Worm (Caenorhabditis elegans): ENCODE results near the gene top-2.

The top-2 gene

DNA sequence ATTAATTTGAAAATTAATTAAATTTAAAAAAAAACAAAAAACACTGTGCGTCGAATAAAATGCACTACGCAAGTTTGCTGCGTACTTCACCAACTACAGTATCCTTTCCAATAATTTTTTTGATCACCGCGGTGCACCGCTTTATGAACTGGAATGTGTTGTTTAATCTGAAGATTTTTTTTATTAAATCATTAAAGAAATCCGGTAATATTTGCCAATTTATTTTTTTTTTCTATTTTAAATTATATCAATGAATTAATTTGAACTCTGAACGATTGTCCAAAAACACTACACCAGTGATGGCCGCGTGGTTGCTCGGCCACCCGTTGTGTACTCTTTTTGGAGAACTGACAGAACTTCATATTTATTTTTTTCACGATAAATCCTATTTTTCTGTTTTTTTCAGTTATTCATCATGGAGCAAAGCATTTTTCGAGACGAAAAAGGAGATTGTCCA, 14.3 kb upstream of the top-2 start, which contains the start of gene K12D12.5 (continued):
- TF ChIP-seq Y67H2A.10 (GFP tag; conservative IDR thresholded peaks at IDR 0.05): no peak
- TF ChIP-seq C17E4.6 (GFP tag; IDR thresholded peaks at IDR 0.05): no peak
- TF ChIP-seq lsy-27 (tag; optimal IDR thresholded peaks at IDR 0.05; ENCODE audit: borderline replicate concordance, insufficient read depth): no peak
- no peak for TF ChIP-seq F52B5.7 (tag; optimal IDR thresholded peaks at IDR 0.05)
- no peak for TF ChIP-seq hmg-1.2 (GFP tag; IDR thresholded peaks at IDR 0.05)
- TF ChIP-seq K11D2.4 (GFP tag; IDR thresholded peaks at IDR 0.05): no peak
- TF ChIP-seq hlh-26 (GFP tag; conservative IDR thresholded peaks at IDR 0.05): no peak
- TF ChIP-seq lin-54 (GFP tag; optimal IDR thresholded peaks at IDR 0.05): peak; percentile 56
- no peak for TF ChIP-seq snpc-4 (GFP tag; optimal IDR thresholded peaks at IDR 0.05)
- no peak for TF ChIP-seq snpc-4 (tag; optimal IDR thresholded peaks at IDR 0.05)
- TF ChIP-seq bed-2 (GFP tag; IDR thresholded peaks at IDR 0.05): peak; percentile 67
- no peak for TF ChIP-seq F10E7.11 (tag; optimal IDR thresholded peaks at IDR 0.05)
- peak; percentile 62 for TF ChIP-seq madf-8 (GFP tag; conservative IDR thresholded peaks at IDR 0.05)
- TF ChIP-seq Y53F4B.3 (GFP tag; IDR thresholded peaks at IDR 0.05): no peak
- TF ChIP-seq ets-4 (GFP tag; optimal IDR thresholded peaks at IDR 0.05): no peak
- TF ChIP-seq let-526 (GFP tag; IDR thresholded peaks at IDR 0.05): no peak
- no peak for TF ChIP-seq zim-3 (tag; optimal IDR thresholded peaks at IDR 0.05)
- no peak for TF ChIP-seq F39B2.1 (GFP tag; IDR thresholded peaks at IDR 0.05)
- TF ChIP-seq unc-130 (GFP tag; optimal IDR thresholded peaks at IDR 0.05): peak; percentile 64
- no peak for TF ChIP-seq ztf-22 (GFP tag; optimal IDR thresholded peaks at IDR 0.05)
- TF ChIP-seq tbp1 (GFP tag; optimal IDR thresholded peaks at IDR 0.05): no peak
- 0 out of 2 replicates have a peak, but pooled peaks have one; percentile 17 for TF ChIP-seq cebp-2 (GFP tag; IDR thresholded peaks at IDR 0.05)
- no peak for TF ChIP-seq mxl-1 (tag; optimal IDR thresholded peaks at IDR 0.05)
- peak; percentile 61 for TF ChIP-seq dox-1 (GFP tag; IDR thresholded peaks at IDR 0.05)
- peak; percentile 97 for TF ChIP-seq athp-1 (tag; optimal IDR thresholded peaks at IDR 0.05)
- peak; percentile 92 for TF ChIP-seq lsl-1 (GFP tag; optimal IDR thresholded peaks at IDR 0.05)
- no peak for TF ChIP-seq lin-26 (GFP tag; IDR thresholded peaks at IDR 0.05)
- TF ChIP-seq hmg-20 (GFP tag; IDR thresholded peaks at IDR 0.05): no peak
- TF ChIP-seq egl-44 (GFP tag; IDR thresholded peaks at IDR 0.05): no peak
- TF ChIP-seq nfya-2 (GFP tag; IDR thresholded peaks at IDR 0.05): no peak
- peak in 1 of 2 experiments; percentile 41 for TF ChIP-seq rec-8 (tag; optimal IDR thresholded peaks at IDR 0.05)
- no peak for TF ChIP-seq sea-2 (GFP tag; IDR thresholded peaks at IDR 0.05)
- TF ChIP-seq snpc-3.4 (tag; optimal IDR thresholded peaks at IDR 0.05): no peak
- TF ChIP-seq let-607 (tag; optimal IDR thresholded peaks at IDR 0.05): no peak
- no peak for TF ChIP-seq Y79H2A.3 (GFP tag; conservative IDR thresholded peaks at IDR 0.05)
- no peak for TF ChIP-seq mel-28 (tag; optimal IDR thresholded peaks at IDR 0.05; ENCODE audit: borderline replicate concordance)
- no peak for TF ChIP-seq die-1 (tag; optimal IDR thresholded peaks at IDR 0.05)
- 0 out of 2 replicates have a peak, but pooled peaks have one; percentile 30 for TF ChIP-seq madf-3 (GFP tag; IDR thresholded peaks at IDR 0.05)
- no peak for TF ChIP-seq sdz-38 (tag; optimal IDR thresholded peaks at IDR 0.05)
- 0 out of 2 replicates have a peak, but pooled peaks have one; percentile 27 for TF ChIP-seq mcd-1 (GFP tag; IDR thresholded peaks at IDR 0.05)
- TF ChIP-seq madf-10 (tag; optimal IDR thresholded peaks at IDR 0.05): no peak
- TF ChIP-seq ztf-6 (GFP tag; IDR thresholded peaks at IDR 0.05): no peak
- peak; percentile 29 for TF ChIP-seq ztf-18 (tag; optimal IDR thresholded peaks at IDR 0.05)
- TF ChIP-seq ztf-26 (tag; optimal IDR thresholded peaks at IDR 0.05): no peak
- TF ChIP-seq zfh-2 (GFP tag; conservative IDR thresholded peaks at IDR 0.05): no peak
- no peak for TF ChIP-seq gei-17 (GFP tag; optimal IDR thresholded peaks at IDR 0.05)
- TF ChIP-seq ekl-4 (GFP tag; IDR thresholded peaks at IDR 0.05): no peak
- TF ChIP-seq T26A5.8 (tag; optimal IDR thresholded peaks at IDR 0.05): no peak

Data from whole organism, young adult.